Fruit fly (Drosophila melanogaster): ENCODE results near the gene CG13625.

The CG13625 gene

dm6 chr3R:24543033-24543675 is 41.8 kb downstream of the CG13625 start (continued):
- TF ChIP-seq CG3407 (GFP tag; optimal IDR thresholded peaks at IDR 0.05) (peak; percentile 69), h (optimal IDR thresholded peaks at IDR 0.05) (no peak), CG1647 (GFP tag; optimal IDR thresholded peaks at IDR 0.05) (peak; percentile 86), Sry-δ (GFP tag; optimal IDR thresholded peaks at IDR 0.05) (peak; percentile 48), Ptx1 (GFP tag; IDR thresholded peaks at IDR 0.05) (peak; percentile 94), pan (optimal IDR thresholded peaks at IDR 0.05) (no peak), pan (GFP tag; optimal IDR thresholded peaks at IDR 0.05 in 1 of 2, IDR thresholded peaks at IDR 0.05 in 1 of 2) (peak in 1 of 2 experiments; percentile 96), Bgb (GFP tag; IDR thresholded peaks at IDR 0.05; ENCODE audit: partially characterized antibody) (no peak), NC2α (GFP tag; optimal IDR thresholded peaks at IDR 0.05) (peak; percentile 34), Dll (GFP tag; IDR thresholded peaks at IDR 0.05; ENCODE audit: partially characterized antibody) (no peak), aop (GFP tag; IDR thresholded peaks at IDR 0.05) (peak; percentile 85), Sry-β (GFP tag; optimal IDR thresholded peaks at IDR 0.05) (no peak), unc-4 (GFP tag; IDR thresholded peaks at IDR 0.05; ENCODE audit: partially characterized antibody) (no peak), ERR (GFP tag; optimal IDR thresholded peaks at IDR 0.05) (peak; percentile 78), CG4328 (GFP tag; optimal IDR thresholded peaks at IDR 0.05) (peak; percentile 79), sqz (GFP tag; optimal IDR thresholded peaks at IDR 0.05) (no peak), corto (GFP tag; optimal IDR thresholded peaks at IDR 0.05) (peak; percentile 60), Atf6 (GFP tag; IDR thresholded peaks at IDR 0.05) (peak; percentile 98), hbn (GFP tag; IDR thresholded peaks at IDR 0.05; ENCODE audit: partially characterized antibody) (no peak), phol (tag; optimal IDR thresholded peaks at IDR 0.05) (peak; percentile 82), Gsc (GFP tag; IDR thresholded peaks at IDR 0.05) (peak; percentile 72; the same call in 1 of the 2 replicates), CG11247 (GFP tag; IDR thresholded peaks at IDR 0.05) (peak; percentile 97), NK7.1 (GFP tag; optimal IDR thresholded peaks at IDR 0.05) (peak; percentile 50), unpg (GFP tag; optimal IDR thresholded peaks at IDR 0.05) (peak; percentile 93), CG32772 (GFP tag; IDR thresholded peaks at IDR 0.05) (peak; percentile 93), CG18476 (GFP tag; optimal IDR thresholded peaks at IDR 0.05) (peak; percentile 75), btn (GFP tag; optimal IDR thresholded peaks at IDR 0.05) (peak; percentile 21), Max (GFP tag; optimal IDR thresholded peaks at IDR 0.05) (peak; percentile 84), ac (GFP tag; optimal IDR thresholded peaks at IDR 0.05) (peak; percentile 32), CG1792 (GFP tag; optimal IDR thresholded peaks at IDR 0.05) (peak; percentile 72), eyg (GFP tag; optimal IDR thresholded peaks at IDR 0.05) (peak; percentile 13), CG13296 (GFP tag; optimal IDR thresholded peaks at IDR 0.05) (peak; percentile 92), Spps (tag; optimal IDR thresholded peaks at IDR 0.05) (peak; percentile 31), ap (GFP tag; IDR thresholded peaks at IDR 0.05) (peak; percentile 91), CG34224 (GFP tag; IDR thresholded peaks at IDR 0.05; ENCODE audit: partially characterized antibody) (no peak), Neu2 (GFP tag; optimal IDR thresholded peaks at IDR 0.05; ENCODE audit: borderline replicate concordance) (no peak), lola (GFP tag; optimal IDR thresholded peaks at IDR 0.05) (no peak), pita (GFP tag; optimal IDR thresholded peaks at IDR 0.05) (no peak), rib (GFP tag; IDR thresholded peaks at IDR 0.05) (peak; percentile 96), Hr51 (GFP tag; optimal IDR thresholded peaks at IDR 0.05) (peak; percentile 87 to 96), CG10543 (GFP tag; optimal IDR thresholded peaks at IDR 0.05) (peak; percentile 95), al (GFP tag; IDR thresholded peaks at IDR 0.05) (peak; percentile 95), CG6254 (GFP tag; optimal IDR thresholded peaks at IDR 0.05) (peak; percentile 8), CG6272 (GFP tag; IDR thresholded peaks at IDR 0.05) (peak; percentile 88), CG3847 (GFP tag; IDR thresholded peaks at IDR 0.05) (peak; percentile 96), run (tag; optimal IDR thresholded peaks at IDR 0.05) (peak; percentile 80), scrt (GFP tag; optimal IDR thresholded peaks at IDR 0.05) (no peak), CG17612 (GFP tag; IDR thresholded peaks at IDR 0.05) (peak; percentile 79), Dip2 (GFP tag; IDR thresholded peaks at IDR 0.05) (no peak), CG11695 (GFP tag; IDR thresholded peaks at IDR 0.05) (peak; percentile 96)

Data from whole organism, embryonic.